Fruit fly (Drosophila melanogaster): Measurements from ENCODE around the gene CG2983.

CG2983 gene

dm6 chr2L:2800956-2801776 lies 46.3 kb upstream of the CG2983 start:
- TF ChIP-seq ci (GFP tag; IDR thresholded peaks at IDR 0.05) (no peak), zfh2 (GFP tag; optimal IDR thresholded peaks at IDR 0.05) (no peak), CG30431 (GFP tag; optimal IDR thresholded peaks at IDR 0.05) (no peak), CG33213 (GFP tag; optimal IDR thresholded peaks at IDR 0.05) (no peak), ro (GFP tag; IDR thresholded peaks at IDR 0.05) (no peak), HHEX (GFP tag; optimal IDR thresholded peaks at IDR 0.05) (no peak), CG10543 (GFP tag; optimal IDR thresholded peaks at IDR 0.05) (peak; percentile 29), sug (tag; optimal IDR thresholded peaks at IDR 0.05) (peak; percentile 86), CG4360 (GFP tag; IDR thresholded peaks at IDR 0.05) (no peak), CG1647 (GFP tag; optimal IDR thresholded peaks at IDR 0.05) (no peak), ftz-f1 (GFP tag; optimal IDR thresholded peaks at IDR 0.05) (peak; percentile 41), exex (tag; optimal IDR thresholded peaks at IDR 0.05) (peak; percentile 93), disco-r (GFP tag; optimal IDR thresholded peaks at IDR 0.05) (no peak), ems (GFP tag; optimal IDR thresholded peaks at IDR 0.05) (no peak), ranshi (GFP tag; IDR thresholded peaks at IDR 0.05) (no peak), peb (GFP tag; IDR thresholded peaks at IDR 0.05) (no peak), CG34224 (GFP tag; IDR thresholded peaks at IDR 0.05; ENCODE audit: partially characterized antibody) (no peak), Sin3A (optimal IDR thresholded peaks at IDR 0.05) (no peak), CG15011 (GFP tag; optimal IDR thresholded peaks at IDR 0.05) (no peak), D19A (tag; optimal IDR thresholded peaks at IDR 0.05) (no peak), CG12219 (GFP tag; optimal IDR thresholded peaks at IDR 0.05) (no peak), Usf (GFP tag; optimal IDR thresholded peaks at IDR 0.05) (no peak), Trl (optimal IDR thresholded peaks at IDR 0.05) (no peak), Trl (GFP tag; optimal IDR thresholded peaks at IDR 0.05) (no peak), CG8944 (GFP tag; optimal IDR thresholded peaks at IDR 0.05) (no peak), cg (GFP tag; optimal IDR thresholded peaks at IDR 0.05) (no peak), GATAe (GFP tag; conservative IDR thresholded peaks at IDR 0.05) (peak; percentile 26; the same call in 1 of the 2 replicates), Hr39 (optimal IDR thresholded peaks at IDR 0.05) (no peak), Camta (GFP tag; optimal IDR thresholded peaks at IDR 0.05) (no peak), CG3995 (GFP tag; optimal IDR thresholded peaks at IDR 0.05) (peak; percentile 66), repo (GFP tag; optimal IDR thresholded peaks at IDR 0.05) (no peak), sd (tag; optimal IDR thresholded peaks at IDR 0.05) (peak; percentile 70), Vsx1 (GFP tag; optimal IDR thresholded peaks at IDR 0.05) (peak; percentile 34), Ets97D (GFP tag; optimal IDR thresholded peaks at IDR 0.05) (no peak), sr (GFP tag; IDR thresholded peaks at IDR 0.05) (no peak), CG18262 (tag; optimal IDR thresholded peaks at IDR 0.05) (no peak), CG17568 (GFP tag; optimal IDR thresholded peaks at IDR 0.05) (no peak), vfl (GFP tag; optimal IDR thresholded peaks at IDR 0.05) (no peak), CG2875 (GFP tag; optimal IDR thresholded peaks at IDR 0.05) (no peak), eyg (GFP tag; optimal IDR thresholded peaks at IDR 0.05) (no peak), Aef1 (GFP tag; IDR thresholded peaks at IDR 0.05) (no peak), chinmo (GFP tag; IDR thresholded peaks at IDR 0.05; ENCODE audit: partially characterized antibody) (0 out of 4 replicates have a peak, but pooled peaks have one; percentile 45), CG32532 (GFP tag; IDR thresholded peaks at IDR 0.05) (no peak), kni (GFP tag; optimal IDR thresholded peaks at IDR 0.05) (no peak), lov (optimal IDR thresholded peaks at IDR 0.05) (no peak), lov (GFP tag; IDR thresholded peaks at IDR 0.05) (no peak), Bgb (GFP tag; IDR thresholded peaks at IDR 0.05; ENCODE audit: partially characterized antibody) (0 out of 2 replicates have a peak, but pooled peaks have one; percentile 18), unpg (GFP tag; optimal IDR thresholded peaks at IDR 0.05) (no peak), CG4617 (GFP tag; optimal IDR thresholded peaks at IDR 0.05; ENCODE audit: borderline replicate concordance) (no peak), mirr (GFP tag; optimal IDR thresholded peaks at IDR 0.05) (peak; percentile 86), gro (GFP tag; optimal IDR thresholded peaks at IDR 0.05) (peak; percentile 36)

Data from whole organism, embryonic.